Worm (Caenorhabditis elegans) whole organism, L2 larva: ENCODE data around the gene tbc-8.

ENCODE experiments used
- alr-1 ChIP-seq: fragments of 150-350 bp; optimal IDR thresholded peaks from 2 replicates; lab custom pipeline; 2014; ENCODE audit warnings: missing biosample characterization, missing genetic modification characterization
- blmp-1 ChIP-seq: sonication (generic microtip); optimal IDR thresholded peaks from 2 replicates; lab custom pipeline; 2017; ENCODE audit warnings: missing genetic modification characterization, mild to moderate bottlenecking, missing compliant biosample characterization, antibody characterized with exemption, moderate library complexity; ENCODE audit not compliant: insufficient read depth

ce11 chrIII:10404918-10405317 lies 40.2 kb downstream of the tbc-8 start, which contains the start of the genes M03C11.3 and chl-1:
- TF ChIP-seq blmp-1 (tag; lab: Kevin White, UChicago) (no peak), alr-1 (no peak)
